Worm (Caenorhabditis elegans): Measurements from ENCODE around the gene fbxa-115.

DNA sequence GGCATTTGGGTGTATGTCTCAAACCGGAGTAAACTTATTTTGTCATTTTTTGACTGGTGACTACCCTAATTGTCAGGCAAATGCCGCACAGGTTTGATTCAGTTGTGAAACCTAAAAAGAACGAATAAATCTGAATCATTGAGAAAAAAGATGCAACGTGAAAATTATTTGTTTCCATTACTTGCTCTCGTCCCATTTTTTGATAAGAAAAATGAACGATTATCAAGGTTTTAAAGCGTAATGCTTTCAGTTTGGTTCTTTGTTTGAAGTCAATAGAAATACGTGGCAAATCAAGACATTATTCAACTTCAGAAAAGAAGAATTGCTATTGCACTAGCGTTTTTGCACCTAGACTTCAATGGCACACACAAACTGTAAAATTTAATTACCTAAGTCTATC lies 20.6 kb upstream of the fbxa-115 start, which contains the start of gene Y113G7B.12:
- TF ChIP-seq ztf-11 (tag; optimal IDR thresholded peaks at IDR 0.05) (no peak), fos-1 (tag; optimal IDR thresholded peaks at IDR 0.05) (no peak), mdl-1 (tag; optimal IDR thresholded peaks at IDR 0.05) (no peak), php-3 (GFP tag; IDR thresholded peaks at IDR 0.05) (no peak), fkh-10 (GFP tag; optimal IDR thresholded peaks at IDR 0.05) (no peak), lin-15B (tag; optimal IDR thresholded peaks at IDR 0.05) (no peak)

Data from whole organism, L4 larva.